Fruit fly (Drosophila melanogaster): ENCODE results near the gene CG14556.

CG14556 gene

dm6 chr3R:26099238-26099637 lies 27.2 kb upstream of the CG14556 start (continued):
- peak; percentile 27; the same call in 1 of the 2 replicates for TF ChIP-seq Drgx (GFP tag; IDR thresholded peaks at IDR 0.05)
- no peak for TF ChIP-seq Sin3A (optimal IDR thresholded peaks at IDR 0.05)
- peak; percentile 61 for TF ChIP-seq sqz (GFP tag; optimal IDR thresholded peaks at IDR 0.05)
- TF ChIP-seq toy (GFP tag; IDR thresholded peaks at IDR 0.05) = no peak
- no peak for TF ChIP-seq B-H1 (GFP tag; IDR thresholded peaks at IDR 0.05)
- TF ChIP-seq Nf-YC (tag; optimal IDR thresholded peaks at IDR 0.05) = peak; percentile 99
- peak in 1 of 2 experiments; percentile 22 for TF ChIP-seq Trl (optimal IDR thresholded peaks at IDR 0.05)
- no peak for TF ChIP-seq Trl (GFP tag; optimal IDR thresholded peaks at IDR 0.05)
- TF ChIP-seq Rfx (GFP tag; IDR thresholded peaks at IDR 0.05) = peak; percentile 6; the same call in 1 of the 2 replicates
- peak; percentile 46 for TF ChIP-seq sd (tag; optimal IDR thresholded peaks at IDR 0.05)
- peak; percentile 26 for TF ChIP-seq mam (GFP tag; optimal IDR thresholded peaks at IDR 0.05)
- peak; percentile 25 for TF ChIP-seq Dip3 (GFP tag; optimal IDR thresholded peaks at IDR 0.05)
- TF ChIP-seq stc (GFP tag; IDR thresholded peaks at IDR 0.05) = 0 out of 2 replicates have a peak, but pooled peaks have one; percentile 5
- TF ChIP-seq Bteb2 (GFP tag; optimal IDR thresholded peaks at IDR 0.05) = peak; percentile 38
- peak; percentile 24 for TF ChIP-seq Antp (GFP tag; optimal IDR thresholded peaks at IDR 0.05)
- TF ChIP-seq esg (GFP tag; conservative IDR thresholded peaks at IDR 0.05) = 0 out of 2 replicates have a peak, but pooled peaks have one; percentile 4
- TF ChIP-seq CrebB (tag; optimal IDR thresholded peaks at IDR 0.05) = no peak
- peak; percentile 28 for TF ChIP-seq pho (GFP tag; optimal IDR thresholded peaks at IDR 0.05)
- peak; percentile 23 for TF ChIP-seq grn (GFP tag; optimal IDR thresholded peaks at IDR 0.05)
- TF ChIP-seq CG12071 (GFP tag; optimal IDR thresholded peaks at IDR 0.05) = peak; percentile 46
- TF ChIP-seq HLH54F (GFP tag; optimal IDR thresholded peaks at IDR 0.05) = peak; percentile 33
- no peak for TF ChIP-seq CG14860 (GFP tag; IDR thresholded peaks at IDR 0.05; ENCODE audit: partially characterized antibody)
- TF ChIP-seq E2f2 (GFP tag; IDR thresholded peaks at IDR 0.05) = 0 out of 2 replicates have a peak, but pooled peaks have one; percentile 24
- TF ChIP-seq her (GFP tag; optimal IDR thresholded peaks at IDR 0.05) = peak; percentile 23
- peak; percentile 1 for TF ChIP-seq crc (GFP tag; optimal IDR thresholded peaks at IDR 0.05)
- TF ChIP-seq Med (GFP tag) = peak; percentile 81
- TF ChIP-seq pnt (GFP tag; optimal IDR thresholded peaks at IDR 0.05) = peak; percentile 15
- peak; percentile 88 for TF ChIP-seq sens (GFP tag)
- TF ChIP-seq CG7372 (GFP tag; IDR thresholded peaks at IDR 0.05) = 0 out of 2 replicates have a peak, but pooled peaks have one; percentile 0
- TF ChIP-seq cg (GFP tag; optimal IDR thresholded peaks at IDR 0.05) = peak; percentile 91
- TF ChIP-seq kni (GFP tag; optimal IDR thresholded peaks at IDR 0.05) = peak; percentile 23
- peak in 1 of 2 experiments; percentile 82 for TF ChIP-seq eve (GFP tag; optimal IDR thresholded peaks at IDR 0.05)
- TF ChIP-seq HmgZ (tag; optimal IDR thresholded peaks at IDR 0.05) = peak; percentile 3
- no peak for TF ChIP-seq ranshi (GFP tag; IDR thresholded peaks at IDR 0.05)
- peak; percentile 41 for TF ChIP-seq CG2120 (GFP tag; optimal IDR thresholded peaks at IDR 0.05)
- peak; percentile 23 for TF ChIP-seq zfh2 (GFP tag; optimal IDR thresholded peaks at IDR 0.05)
- peak; percentile 5 for TF ChIP-seq oc (tag; optimal IDR thresholded peaks at IDR 0.05)
- peak; percentile 61 for TF ChIP-seq CG12769 (tag; optimal IDR thresholded peaks at IDR 0.05)
- peak; percentile 34 for TF ChIP-seq kay (GFP tag; optimal IDR thresholded peaks at IDR 0.05)
- TF ChIP-seq disco-r (GFP tag; optimal IDR thresholded peaks at IDR 0.05) = peak; percentile 20

dm6 chr3R:26103440-26103839 lies 23.0 kb upstream of the CG14556 start:
- peak; percentile 34 for TF ChIP-seq Nf-YC (tag; optimal IDR thresholded peaks at IDR 0.05)
- TF ChIP-seq CkIIα-i1 (GFP tag; IDR thresholded peaks at IDR 0.05) = no peak
- no peak for TF ChIP-seq dmrt99B (tag; optimal IDR thresholded peaks at IDR 0.05)
- no peak for TF ChIP-seq CG9797 (GFP tag; optimal IDR thresholded peaks at IDR 0.05)
- no peak; the same call in 1 of the 2 replicates for TF ChIP-seq CG13287 (GFP tag; IDR thresholded peaks at IDR 0.05; ENCODE audit: partially characterized antibody)
- TF ChIP-seq run (tag; optimal IDR thresholded peaks at IDR 0.05) = no peak
- TF ChIP-seq ash1 (GFP tag; optimal IDR thresholded peaks at IDR 0.05) = no peak
- TF ChIP-seq CoRest (tag; optimal IDR thresholded peaks at IDR 0.05) = peak; percentile 35
- peak; percentile 38 for TF ChIP-seq CG15601 (tag; optimal IDR thresholded peaks at IDR 0.05)
- no peak for TF ChIP-seq jing (GFP tag; optimal IDR thresholded peaks at IDR 0.05)
- TF ChIP-seq mirr (GFP tag; optimal IDR thresholded peaks at IDR 0.05) = no peak
- TF ChIP-seq Lhr (GFP tag; optimal IDR thresholded peaks at IDR 0.05) = peak; percentile 30
- peak; percentile 6 for TF ChIP-seq nmo (GFP tag; optimal IDR thresholded peaks at IDR 0.05)
- TF ChIP-seq Abd-B (GFP tag; optimal IDR thresholded peaks at IDR 0.05) = no peak
- no peak for TF ChIP-seq chm (GFP tag; IDR thresholded peaks at IDR 0.05)

All from whole organism, embryonic.